Fruit fly (Drosophila melanogaster) whole organism: ENCODE measurements around the gene Grp170.

Experiments used
- CG8478 ChIP-seq: fragments of >200 bp; optimal IDR thresholded peaks from 2 replicates; lab custom pipeline; 2018; ENCODE audit warnings: inconsistent platforms
- Dll ChIP-seq: fragments of >200 bp; optimal IDR thresholded peaks from 2 replicates; lab custom pipeline; 2017
- EcR ChIP-seq, 2 experiments: fragments of >200 bp; optimal IDR thresholded peaks; 2 replicates each; lab custom pipeline; 2017; ENCODE audit warnings: missing biosample characterization in 2 of 2, missing genetic modification characterization in 2 of 2, missing genetic modification reagents in 2 of 2
- pan ChIP-seq: fragments of >200 bp; optimal IDR thresholded peaks from 2 replicates; lab custom pipeline; 2017
- psq ChIP-seq: fragments of >200 bp; optimal IDR thresholded peaks from 2 replicates; lab custom pipeline; 2017
- usp ChIP-seq: fragments of >200 bp; optimal IDR thresholded peaks from 2 replicates; lab custom pipeline; 2017; ENCODE audit warnings: missing biosample characterization, missing genetic modification characterization, mixed read lengths

The Grp170 gene

DNA sequence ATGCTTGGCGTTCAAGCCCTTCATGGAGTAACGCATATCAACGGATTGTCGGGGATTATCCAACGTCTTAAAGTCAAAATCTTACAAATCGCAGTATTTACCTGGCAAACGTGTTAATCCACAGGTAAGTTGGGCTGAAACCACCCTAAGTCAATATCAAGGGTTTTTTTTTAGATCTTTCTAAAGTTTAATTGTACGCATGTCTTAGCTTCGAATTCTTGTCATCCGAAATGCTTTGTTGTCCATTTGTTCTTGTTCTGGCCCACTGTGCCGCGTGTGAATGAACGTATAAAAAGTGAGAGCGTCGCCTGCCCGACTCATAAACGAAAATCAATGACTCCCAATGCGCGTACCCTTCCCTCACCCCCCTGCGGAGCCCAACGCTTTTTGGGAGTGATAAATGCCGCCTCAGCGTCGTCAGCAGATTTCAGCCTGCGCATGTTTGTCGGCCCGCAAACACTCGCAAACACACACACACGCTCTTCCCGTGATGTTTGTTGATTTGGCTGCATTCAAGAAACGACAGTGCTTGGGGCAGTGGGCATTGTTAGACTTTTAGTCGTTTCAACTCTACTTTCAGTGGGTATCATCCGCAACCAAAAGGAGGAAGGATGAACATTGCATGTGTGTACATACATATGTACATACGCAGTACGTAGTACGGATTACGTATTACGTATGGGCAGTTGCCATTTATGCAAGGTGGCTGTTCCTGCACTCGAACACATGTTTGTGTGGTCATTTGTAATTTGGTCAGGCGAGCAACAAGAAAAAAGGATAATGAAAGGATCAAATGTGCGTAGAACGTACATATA, 21.6 kb upstream of the Grp170 start:
- TF ChIP-seq EcR (GFP tag; optimal IDR thresholded peaks at IDR 0.05; lab: Kevin White, UChicago) (peak; percentile 21 to 66), usp (GFP tag; lab: Kevin White, UChicago) (no peak), Dll (no peak)

DNA sequence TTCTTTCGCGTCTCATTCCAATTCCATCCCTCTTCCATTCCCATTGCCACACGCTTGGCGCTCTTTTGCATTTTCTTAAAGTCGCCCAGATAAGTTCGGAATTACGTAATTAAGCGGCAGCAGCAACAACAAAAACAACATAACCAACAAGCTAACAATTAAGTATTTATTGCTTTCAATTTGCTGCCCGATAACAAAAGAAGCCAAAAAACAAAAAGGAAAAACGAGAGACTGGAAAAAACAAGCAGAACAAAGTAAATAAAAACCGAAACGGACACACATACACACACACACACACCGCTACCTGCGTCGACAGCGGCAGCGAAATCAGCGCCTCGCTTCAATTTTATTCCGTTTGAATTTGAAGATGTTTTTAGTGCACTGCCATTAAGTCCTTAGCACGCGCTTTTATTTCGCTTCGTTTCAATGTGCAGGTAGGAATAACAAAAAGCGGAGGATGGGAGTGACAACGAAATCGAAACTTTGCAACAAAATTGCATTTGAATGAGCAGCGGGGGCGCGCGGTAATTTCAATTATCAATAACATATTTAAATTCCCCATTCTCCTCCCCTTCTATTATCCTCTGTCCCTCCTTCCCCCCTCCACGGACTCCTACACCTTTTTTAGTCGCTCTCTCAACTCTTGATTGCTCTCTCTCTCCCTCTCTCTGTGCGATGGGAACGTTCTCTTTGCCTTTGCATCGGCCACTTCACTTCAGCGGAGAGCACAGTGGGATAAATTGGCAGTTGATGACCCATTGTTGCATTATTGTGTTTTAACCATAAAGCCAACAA, 20.8 kb upstream of the Grp170 start, which contains the start of gene Raf:
Raf (plus strand) TSS at position 32 of the 795 bp plus-strand sequence.
- peak; percentile 77 for TF ChIP-seq Dll
- TF ChIP-seq CG8478 (lab: Kevin White, UChicago) = no peak

DNA sequence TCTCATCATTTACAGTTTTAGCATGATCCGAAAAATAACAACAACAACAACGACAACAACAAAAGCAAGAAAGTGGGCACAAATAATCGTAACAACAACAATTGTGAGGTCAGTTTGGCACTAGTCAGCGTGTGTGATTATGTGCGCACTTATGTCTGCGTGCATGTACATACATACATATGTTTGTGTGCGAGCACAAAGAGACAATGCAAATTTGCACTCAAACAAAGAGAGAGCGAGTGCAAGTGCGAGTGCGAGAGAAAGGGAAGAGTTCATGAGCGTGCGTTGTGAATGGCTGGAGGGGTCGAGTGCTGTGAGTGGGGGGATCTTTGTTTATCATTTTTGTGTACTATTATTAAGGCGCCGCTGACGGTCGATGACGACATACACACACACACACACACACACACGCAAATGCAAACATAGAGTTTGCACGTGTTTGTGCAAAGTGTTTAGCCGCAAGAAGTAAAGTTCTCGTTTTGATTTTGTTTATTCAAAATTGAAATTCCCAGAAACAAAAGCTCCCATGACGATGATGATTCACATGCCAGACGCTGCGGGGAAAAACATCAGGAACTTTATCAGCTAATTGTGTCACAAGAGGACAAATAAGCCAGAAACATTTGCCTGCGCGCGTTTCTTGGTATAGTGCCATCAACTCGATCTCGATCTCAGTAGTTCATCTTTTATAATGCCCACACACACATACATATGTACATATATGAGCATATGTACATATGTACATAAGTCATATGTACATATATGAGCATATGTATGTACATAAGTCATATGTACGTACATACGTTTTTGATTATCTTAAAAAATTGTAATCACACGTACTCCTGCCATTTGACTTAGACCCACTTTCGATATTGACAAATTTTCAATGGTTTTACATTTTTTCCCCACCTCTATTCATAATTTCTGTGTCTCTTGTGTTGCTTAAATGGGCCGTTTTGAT, 19.9 kb upstream of the Grp170 start:
- TF ChIP-seq Dll = peak; percentile 49
- TF ChIP-seq EcR (GFP tag; optimal IDR thresholded peaks at IDR 0.05; lab: Kevin White, UChicago) = peak in 1 of 2 experiments; percentile 34
- TF ChIP-seq CG8478 (lab: Kevin White, UChicago) = no peak
- TF ChIP-seq psq (lab: Kevin White, UChicago) = no peak
- no peak for TF ChIP-seq pan (lab: Kevin White, UChicago)
- TF ChIP-seq usp (GFP tag; lab: Kevin White, UChicago) = no peak

DNA sequence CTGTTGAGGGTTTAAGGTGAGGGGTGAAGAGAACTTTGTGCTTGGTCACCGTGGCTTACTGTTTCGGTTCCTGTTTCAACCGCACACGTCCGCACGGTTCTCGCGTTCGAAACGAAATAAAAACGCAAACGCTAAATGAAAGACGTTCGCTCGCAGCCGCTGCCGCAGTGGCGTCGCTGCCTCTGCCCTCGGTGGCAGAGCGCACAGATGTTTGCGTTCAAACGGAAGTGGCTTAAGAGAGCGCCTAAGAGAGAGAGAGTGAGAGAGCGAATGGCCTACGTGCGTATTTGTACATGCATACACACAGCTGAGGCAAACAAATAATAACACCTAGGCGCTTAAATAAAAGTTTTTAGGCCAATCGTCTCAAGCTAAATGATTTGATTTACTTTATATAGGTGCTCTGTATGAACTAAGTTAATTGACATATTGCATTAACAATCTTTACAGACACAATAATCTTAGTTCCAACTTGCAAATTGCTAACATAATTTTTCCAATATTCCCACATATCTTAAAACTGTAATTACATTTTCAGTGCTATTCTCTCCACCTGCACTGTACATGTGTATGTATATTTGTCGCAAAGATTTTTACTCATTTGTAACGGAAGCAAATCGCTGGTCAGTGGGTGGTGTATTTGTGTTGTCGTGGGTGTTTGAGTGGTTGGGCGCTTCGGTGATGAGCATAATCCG, 18.6 kb upstream of the Grp170 start, which contains the start of gene CG2865:
CG2865 (minus strand) TSS at position 118 of the 695 bp plus-strand sequence.
- TF ChIP-seq pan (lab: Kevin White, UChicago) (no peak), psq (lab: Kevin White, UChicago) (no peak), CG8478 (lab: Kevin White, UChicago) (no peak), usp (GFP tag; lab: Kevin White, UChicago) (no peak), EcR (GFP tag; optimal IDR thresholded peaks at IDR 0.05; lab: Kevin White, UChicago) (no peak), Dll (peak; percentile 38)

DNA sequence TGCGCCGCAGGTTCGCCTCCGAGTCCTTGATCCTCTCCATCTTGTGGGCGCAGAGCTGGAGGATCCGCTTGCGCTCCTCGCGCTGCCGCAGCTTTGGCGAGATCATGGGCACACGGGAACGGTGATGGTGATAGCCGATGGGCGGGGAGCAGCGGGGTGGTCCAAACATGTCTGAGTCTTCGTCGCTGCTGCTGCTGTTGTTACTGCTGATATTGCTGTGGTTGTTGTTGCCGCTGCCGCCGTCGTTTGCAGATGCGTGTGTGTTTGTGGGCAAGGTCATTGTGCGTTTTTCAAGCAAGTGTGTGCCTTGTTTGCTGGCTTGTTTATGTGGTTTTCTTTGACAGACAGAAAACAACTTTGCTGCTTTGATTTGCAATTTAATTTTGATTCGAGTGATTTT, 17.5 kb upstream of the Grp170 start:
- TF ChIP-seq usp (GFP tag; lab: Kevin White, UChicago) = no peak

DNA sequence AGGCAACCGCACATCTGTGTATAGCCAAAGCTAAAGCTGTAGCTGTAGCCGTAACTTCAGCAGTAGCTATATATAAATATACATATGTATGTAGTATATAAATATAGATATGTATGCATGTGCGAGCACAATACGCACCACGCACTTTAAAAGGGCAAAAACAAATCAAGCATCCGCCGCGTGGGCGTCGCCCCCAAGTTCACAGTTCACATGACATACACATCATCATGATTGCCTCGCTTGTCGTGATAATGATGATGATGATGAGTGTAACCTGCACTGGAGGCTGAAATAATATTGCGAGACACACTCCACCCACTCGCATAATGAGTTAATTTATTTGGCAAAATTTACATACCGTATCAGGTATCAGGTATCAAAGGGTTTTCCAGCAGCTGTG, 16.2 kb upstream of the Grp170 start:
- TF ChIP-seq usp (GFP tag; lab: Kevin White, UChicago) = no peak
- TF ChIP-seq CG8478 (lab: Kevin White, UChicago) = no peak
- no peak for TF ChIP-seq pan (lab: Kevin White, UChicago)
- no peak for TF ChIP-seq EcR (GFP tag; optimal IDR thresholded peaks at IDR 0.05; lab: Kevin White, UChicago)
- TF ChIP-seq psq (lab: Kevin White, UChicago) = no peak

DNA sequence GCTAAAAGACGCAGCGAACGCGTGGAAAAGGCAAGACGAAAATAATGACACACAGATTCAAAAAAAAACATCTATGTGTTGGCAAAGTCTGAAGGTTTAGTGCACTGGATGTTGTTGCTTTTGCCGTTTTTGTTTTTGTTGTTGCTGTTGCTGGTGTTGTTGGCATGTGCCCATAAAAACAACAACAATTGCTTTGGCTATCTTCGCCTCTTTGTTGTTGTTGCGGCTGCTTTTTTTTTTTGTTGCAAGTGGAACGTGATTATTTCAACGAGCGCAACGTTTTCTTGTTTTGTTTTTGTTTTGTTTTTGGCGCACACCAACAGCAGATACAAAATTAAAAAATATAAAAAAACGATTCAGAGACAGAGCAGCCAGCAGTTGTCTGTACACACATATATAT, 14.3 kb upstream of the Grp170 start:
- TF ChIP-seq usp (GFP tag; lab: Kevin White, UChicago) (no peak), pan (lab: Kevin White, UChicago) (no peak), Dll (no peak), psq (lab: Kevin White, UChicago) (no peak), EcR (GFP tag; optimal IDR thresholded peaks at IDR 0.05; lab: Kevin White, UChicago) (peak in 1 of 2 experiments; percentile 24)

DNA sequence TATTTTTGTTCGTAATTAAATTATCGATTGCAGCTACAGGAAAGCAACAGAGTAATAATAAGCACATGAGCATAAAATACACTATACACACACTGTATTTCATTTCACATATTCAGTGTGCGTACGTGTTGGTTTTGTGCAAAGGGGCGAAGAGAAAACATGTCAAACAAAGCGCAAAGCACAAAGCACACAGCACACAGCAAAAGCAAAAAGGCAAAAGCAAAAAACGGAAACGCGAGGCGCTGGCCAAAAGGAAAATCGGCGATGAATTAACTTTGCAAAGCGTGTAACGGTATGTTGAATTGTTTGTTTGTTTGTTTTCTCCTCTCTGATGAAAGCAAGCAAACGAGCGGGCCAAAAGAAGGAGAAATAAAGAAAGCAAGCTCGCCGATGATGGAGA, 13.5 kb upstream of the Grp170 start:
- TF ChIP-seq pan (lab: Kevin White, UChicago) (no peak), Dll (no peak), EcR (GFP tag; optimal IDR thresholded peaks at IDR 0.05; lab: Kevin White, UChicago) (no peak), psq (lab: Kevin White, UChicago) (no peak), usp (GFP tag; lab: Kevin White, UChicago) (no peak), CG8478 (lab: Kevin White, UChicago) (no peak)

DNA sequence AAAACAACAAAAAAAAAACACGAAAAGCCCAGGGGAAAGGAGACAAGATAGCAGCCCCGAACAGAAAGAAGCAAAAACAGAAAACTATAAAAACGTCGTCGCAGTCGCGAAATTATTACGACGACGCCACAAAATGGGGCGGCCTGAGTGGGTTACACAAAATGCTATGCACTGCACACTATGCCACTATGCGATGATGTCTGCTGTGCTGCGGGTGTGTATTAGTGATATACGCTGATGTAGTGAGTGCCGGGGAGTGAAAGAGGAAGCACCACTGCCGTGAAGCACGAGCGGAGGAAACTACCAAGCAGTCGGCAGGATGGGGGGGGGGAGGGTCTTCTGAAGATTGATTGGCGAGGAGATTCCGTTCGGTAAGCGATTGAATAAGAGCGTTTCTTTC, 12.1 kb upstream of the Grp170 start:
- TF ChIP-seq psq (lab: Kevin White, UChicago) (no peak), pan (lab: Kevin White, UChicago) (no peak), EcR (GFP tag; optimal IDR thresholded peaks at IDR 0.05; lab: Kevin White, UChicago) (no peak), Dll (no peak), usp (GFP tag; lab: Kevin White, UChicago) (no peak), CG8478 (lab: Kevin White, UChicago) (no peak)

DNA sequence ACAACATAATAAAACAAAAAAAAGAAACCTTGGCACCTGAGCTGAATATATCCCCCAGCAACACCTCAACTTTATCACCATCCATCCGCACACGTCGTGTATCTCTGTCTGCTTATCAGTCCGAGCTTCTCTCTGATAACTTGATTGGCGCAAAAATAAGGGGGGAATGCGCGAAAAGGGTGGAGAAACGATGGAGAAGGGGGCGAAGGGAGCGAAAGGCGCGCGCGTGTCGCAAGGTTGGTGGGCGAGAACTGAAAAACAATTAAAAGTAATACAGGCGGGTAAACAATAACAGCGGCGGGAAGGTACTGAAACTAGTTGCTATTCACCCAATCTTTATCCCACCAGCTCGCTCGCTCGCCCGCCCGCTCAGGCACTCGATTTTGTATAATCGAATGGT, 11.4 kb upstream of the Grp170 start:
- TF ChIP-seq CG8478 (lab: Kevin White, UChicago) = no peak
- no peak for TF ChIP-seq pan (lab: Kevin White, UChicago)
- TF ChIP-seq Dll = no peak
- TF ChIP-seq psq (lab: Kevin White, UChicago) = no peak
- TF ChIP-seq EcR (GFP tag; optimal IDR thresholded peaks at IDR 0.05; lab: Kevin White, UChicago) = no peak
- no peak for TF ChIP-seq usp (GFP tag; lab: Kevin White, UChicago)

DNA sequence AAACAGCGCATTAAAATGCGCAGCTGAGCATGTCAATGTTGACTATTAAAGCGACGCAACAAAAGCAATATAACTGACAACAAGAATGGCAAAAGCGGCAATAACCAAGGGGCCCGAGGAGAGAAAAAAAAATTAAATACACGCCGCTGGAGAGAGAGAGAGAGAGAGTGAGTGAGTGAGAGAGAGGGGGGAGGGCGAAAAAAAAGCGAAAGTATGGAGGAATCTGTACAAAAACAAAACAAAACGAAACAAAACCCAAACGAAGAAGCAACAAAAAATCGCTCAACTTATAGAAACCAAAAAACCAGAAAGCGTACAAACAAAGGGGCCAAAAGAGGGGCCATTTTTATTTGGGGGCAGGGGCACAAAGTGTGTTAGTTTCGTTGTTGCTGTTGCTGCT, 8.6 kb upstream of the Grp170 start:
- TF ChIP-seq usp (GFP tag; lab: Kevin White, UChicago) (no peak), psq (lab: Kevin White, UChicago) (no peak), EcR (GFP tag; optimal IDR thresholded peaks at IDR 0.05; lab: Kevin White, UChicago) (no peak)
